Fruit fly (Drosophila melanogaster) whole organism, embryonic: Measurements from ENCODE around the gene CG10211.

ENCODE experiments used
- Aef1 ChIP-seq: fragments of 200-800 bp; sonication (Bioruptor generic); IDR thresholded peaks from 3 replicates; pipeline ENCODE4 v1.3.6; 2022; ENCODE audit warnings: missing biosample characterization, missing genetic modification characterization
- CG10366 ChIP-seq: fragments of 200-800 bp; sonication (Bioruptor generic); IDR thresholded peaks from 2 replicates; pipeline ENCODE4 v1.3.6; 2022; ENCODE audit warnings: missing biosample characterization, missing genetic modification characterization
- CG10979 ChIP-seq: fragments of 200-800 bp; sonication (Bioruptor generic); optimal IDR thresholded peaks from 2 replicates; lab custom pipeline; 2018; ENCODE audit warnings: missing biosample characterization, mild to moderate bottlenecking, missing genetic modification characterization, moderate library complexity
- CG12236 ChIP-seq: fragments of 200-800 bp; sonication (Bioruptor generic); optimal IDR thresholded peaks from 2 replicates; lab custom pipeline; 2016; ENCODE audit warnings: missing biosample characterization, missing genetic modification characterization
- CG13123 ChIP-seq: fragments of 200-800 bp; sonication (Bioruptor generic); optimal IDR thresholded peaks from 2 replicates; lab custom pipeline; 2016; ENCODE audit warnings: missing biosample characterization, missing genetic modification characterization
- CG14441 ChIP-seq: fragments of 200-800 bp; sonication (Bioruptor generic); IDR thresholded peaks from 2 replicates; pipeline ENCODE4 v1.3.6; 2022; ENCODE audit warnings: missing biosample characterization, missing genetic modification characterization
- CG14860 ChIP-seq: fragments of 200-800 bp; sonication (Bioruptor generic); IDR thresholded peaks from 3 replicates; pipeline ENCODE4 v1.3.6; 2022; ENCODE audit warnings: missing biosample characterization, missing genetic modification characterization; ENCODE audit not compliant: partially characterized antibody
- CG17912 ChIP-seq: fragments of 200-800 bp; sonication (Bioruptor generic); optimal IDR thresholded peaks from 2 replicates; lab custom pipeline; 2018; ENCODE audit warnings: missing biosample characterization, mild to moderate bottlenecking, missing genetic modification characterization
- CG1792 ChIP-seq: fragments of 200-800 bp; sonication (Bioruptor generic); optimal IDR thresholded peaks from 2 replicates; lab custom pipeline; 2016; ENCODE audit warnings: missing biosample characterization, missing genetic modification characterization
- CG2129 ChIP-seq: fragments of 200-800 bp; sonication (Bioruptor generic); IDR thresholded peaks from 2 replicates; pipeline ENCODE4 v1.3.6; 2022; ENCODE audit warnings: missing biosample characterization, missing genetic modification characterization; ENCODE audit not compliant: partially characterized antibody
- CG2199 ChIP-seq: fragments of 200-800 bp; sonication (Bioruptor generic); IDR thresholded peaks from 3 replicates; pipeline ENCODE4 v1.3.6; 2022; ENCODE audit warnings: missing biosample characterization, missing genetic modification characterization
- CG31365 ChIP-seq: fragments of 200-800 bp; sonication (Bioruptor generic); optimal IDR thresholded peaks from 2 replicates; lab custom pipeline; 2018; ENCODE audit warnings: missing biosample characterization, mild to moderate bottlenecking, missing genetic modification characterization
- CG31441 ChIP-seq: fragments of 200-800 bp; sonication (Bioruptor generic); IDR thresholded peaks from 2 replicates; pipeline ENCODE4 v1.3.6; 2022; ENCODE audit warnings: missing biosample characterization, missing genetic modification characterization
- CG32767 ChIP-seq: fragments of 200-800 bp; sonication (Bioruptor generic); IDR thresholded peaks from 2 replicates; pipeline ENCODE4 v1.3.6; 2022; ENCODE audit warnings: missing biosample characterization, missing genetic modification characterization
- CG32772 ChIP-seq: fragments of 200-800 bp; sonication (Bioruptor generic); IDR thresholded peaks from 2 replicates; pipeline ENCODE4 v1.3.6; 2022; ENCODE audit warnings: missing biosample characterization, missing genetic modification characterization
- CG3407 ChIP-seq: fragments of 200-800 bp; sonication (Bioruptor generic); optimal IDR thresholded peaks from 2 replicates; lab custom pipeline; 2018; ENCODE audit warnings: missing biosample characterization, mild to moderate bottlenecking, missing genetic modification characterization
- CG4617 ChIP-seq: fragments of 200-800 bp; sonication (Bioruptor generic); optimal IDR thresholded peaks from 3 replicates; lab custom pipeline; 2016; ENCODE audit warnings: missing biosample characterization, missing genetic modification characterization, borderline replicate concordance
- CG4820 ChIP-seq: fragments of 200-800 bp; sonication (Bioruptor generic); optimal IDR thresholded peaks from 3 replicates; lab custom pipeline; 2016; ENCODE audit warnings: missing biosample characterization, missing genetic modification characterization
- CG8290 ChIP-seq, 3 experiments: fragments of 200-800 bp; sonication (Bioruptor generic); optimal IDR thresholded peaks; 2 replicates each; lab custom pipeline; 2016 to 2019; ENCODE audit warnings: missing biosample characterization in 3 of 3, missing genetic modification characterization in 3 of 3, mild to moderate bottlenecking in 2 of 3, moderate library complexity in 1 of 3
- CG9215 ChIP-seq: fragments of 200-800 bp; sonication (Bioruptor generic); IDR thresholded peaks from 2 replicates; pipeline ENCODE4 v1.3.6; 2022; ENCODE audit warnings: missing biosample characterization, missing genetic modification characterization
- Dll ChIP-seq: fragments of 200-800 bp; sonication (Bioruptor generic); IDR thresholded peaks from 4 replicates; pipeline ENCODE4 v1.3.6; 2022; ENCODE audit warnings: missing biosample characterization, missing genetic modification characterization; ENCODE audit not compliant: partially characterized antibody
- E2f1 ChIP-seq: fragments of 200-800 bp; sonication (Bioruptor generic); IDR thresholded peaks from 2 replicates; pipeline ENCODE4 v1.3.6; 2022; ENCODE audit warnings: missing biosample characterization, missing genetic modification characterization
- Elba2 ChIP-seq: fragments of 200-800 bp; sonication (Bioruptor generic); optimal IDR thresholded peaks from 3 replicates; lab custom pipeline; 2016; ENCODE audit warnings: missing biosample characterization, missing genetic modification characterization
- HLHmδ ChIP-seq: fragments of 200-800 bp; sonication (Bioruptor generic); optimal IDR thresholded peaks from 2 replicates; lab custom pipeline; 2018; ENCODE audit warnings: missing biosample characterization, mild to moderate bottlenecking, missing genetic modification characterization, moderate library complexity
- Hr39 ChIP-seq: fragments of >200 bp; optimal IDR thresholded peaks from 2 replicates; lab custom pipeline; 2017
- MESR4 ChIP-seq: fragments of 200-800 bp; sonication (Bioruptor generic); optimal IDR thresholded peaks from 2 replicates; lab custom pipeline; 2018; ENCODE audit warnings: missing biosample characterization, mild to moderate bottlenecking, missing genetic modification characterization, moderate library complexity
- Meics ChIP-seq: fragments of 200-800 bp; sonication (Bioruptor generic); optimal IDR thresholded peaks from 2 replicates; lab custom pipeline; 2017; ENCODE audit warnings: missing biosample characterization, mild to moderate bottlenecking, missing genetic modification characterization
- Mrtf ChIP-seq: fragments of 200-800 bp; sonication (Bioruptor generic); IDR thresholded peaks from 3 replicates; pipeline ENCODE4 v1.3.6; 2022; ENCODE audit warnings: missing biosample characterization, missing genetic modification characterization
- NFAT ChIP-seq: fragments of 200-800 bp; sonication (Bioruptor generic); IDR thresholded peaks from 2 replicates; pipeline ENCODE4 v1.3.6; 2022; ENCODE audit warnings: missing biosample characterization, missing genetic modification characterization
- Ptx1 ChIP-seq: fragments of 200-800 bp; sonication (Bioruptor generic); IDR thresholded peaks from 2 replicates; pipeline ENCODE4 v1.3.6; 2022; ENCODE audit warnings: missing biosample characterization, missing genetic modification characterization
- Trl ChIP-seq, 3 experiments: fragments of >200 bp in 2 of 3; fragments of 200-800 bp in 1 of 3; sonication (Bioruptor generic) in 1 of 3; optimal IDR thresholded peaks; 2 replicates in 1 of 3; 3 replicates in 2 of 3; lab custom pipeline; 2016 to 2017; ENCODE audit warnings: missing biosample characterization in 1 of 3, missing genetic modification characterization in 1 of 3
- cas ChIP-seq: fragments of 200-800 bp; sonication (Bioruptor generic); IDR thresholded peaks from 2 replicates; pipeline ENCODE4 v1.3.6; 2022; ENCODE audit warnings: missing biosample characterization, missing genetic modification characterization
- cato ChIP-seq: fragments of 200-800 bp; sonication (Bioruptor generic); optimal IDR thresholded peaks from 2 replicates; lab custom pipeline; 2016; ENCODE audit warnings: missing biosample characterization, missing genetic modification characterization, borderline replicate concordance
- caup ChIP-seq: fragments of 200-800 bp; sonication (Bioruptor generic); optimal IDR thresholded peaks from 3 replicates; lab custom pipeline; 2017; ENCODE audit warnings: missing biosample characterization, mild to moderate bottlenecking, missing genetic modification characterization, moderate library complexity; ENCODE audit not compliant: severe bottlenecking
- danr ChIP-seq: fragments of 200-800 bp; sonication (Bioruptor generic); IDR thresholded peaks from 2 replicates; pipeline ENCODE4 v1.3.6; 2022; ENCODE audit warnings: missing biosample characterization, missing genetic modification characterization
- dati ChIP-seq: fragments of 200-800 bp; sonication (Bioruptor generic); IDR thresholded peaks from 2 replicates; pipeline ENCODE4 v1.3.6; 2022; ENCODE audit warnings: missing biosample characterization, missing genetic modification characterization
- dm ChIP-seq: fragments of 200-800 bp; sonication (Bioruptor generic); optimal IDR thresholded peaks from 3 replicates; lab custom pipeline; 2016; ENCODE audit warnings: missing biosample characterization, missing genetic modification characterization
- dysf ChIP-seq: fragments of 200-800 bp; sonication (Bioruptor generic); IDR thresholded peaks from 3 replicates; pipeline ENCODE4 v1.3.6; 2022; ENCODE audit warnings: missing biosample characterization, missing genetic modification characterization
- eyg ChIP-seq: fragments of 200-800 bp; sonication (Bioruptor generic); optimal IDR thresholded peaks from 3 replicates; lab custom pipeline; 2016; ENCODE audit warnings: missing biosample characterization, missing genetic modification characterization
- fru ChIP-seq: fragments of >200 bp; optimal IDR thresholded peaks from 2 replicates; lab custom pipeline; 2017
- hbn ChIP-seq: fragments of 200-800 bp; sonication (Bioruptor generic); IDR thresholded peaks from 2 replicates; pipeline ENCODE4 v1.3.6; 2022; ENCODE audit warnings: missing biosample characterization, missing genetic modification characterization; ENCODE audit not compliant: partially characterized antibody
- rib ChIP-seq: fragments of 200-800 bp; sonication (Bioruptor generic); IDR thresholded peaks from 2 replicates; pipeline ENCODE4 v1.3.6; 2022; ENCODE audit warnings: missing biosample characterization, missing genetic modification characterization
- schlank ChIP-seq: fragments of 200-800 bp; sonication (Bioruptor generic); optimal IDR thresholded peaks from 2 replicates; lab custom pipeline; 2018; ENCODE audit warnings: missing biosample characterization, mild to moderate bottlenecking, missing genetic modification characterization
- sens ChIP-seq: fragments of 200-800 bp; sonication (Bioruptor generic); peaks from one replicate; lab custom pipeline; 2016; ENCODE audit warnings: missing biosample characterization, missing genetic modification characterization
- sob ChIP-seq: fragments of 200-800 bp; sonication (Bioruptor generic); IDR thresholded peaks from 2 replicates; pipeline ENCODE4 v1.3.6; 2022; ENCODE audit warnings: missing biosample characterization, missing genetic modification characterization
- sr ChIP-seq: fragments of 200-800 bp; sonication (Bioruptor generic); IDR thresholded peaks from 3 replicates; pipeline ENCODE4 v1.3.6; 2022; ENCODE audit warnings: missing biosample characterization, missing genetic modification characterization
- ssp ChIP-seq: fragments of 200-800 bp; sonication (Bioruptor generic); IDR thresholded peaks from 2 replicates; pipeline ENCODE4 v1.3.6; 2022; ENCODE audit warnings: missing biosample characterization, missing genetic modification characterization
- stc ChIP-seq: fragments of 200-800 bp; sonication (Bioruptor generic); IDR thresholded peaks from 2 replicates; pipeline ENCODE4 v1.3.6; 2022; ENCODE audit warnings: missing biosample characterization, missing genetic modification characterization
- sug ChIP-seq: fragments of 200-800 bp; optimal IDR thresholded peaks from 2 replicates; lab custom pipeline; 2019; ENCODE audit warnings: missing biosample characterization, mild to moderate bottlenecking, missing genetic modification characterization, moderate library complexity
- toy ChIP-seq: fragments of 200-800 bp; sonication (Bioruptor generic); IDR thresholded peaks from 2 replicates; pipeline ENCODE4 v1.3.6; 2022; ENCODE audit warnings: missing biosample characterization, missing genetic modification characterization
- z ChIP-seq: fragments of 200-800 bp; sonication (Bioruptor generic); IDR thresholded peaks from 3 replicates; pipeline ENCODE4 v1.3.6; 2022; ENCODE audit warnings: missing biosample characterization, missing genetic modification characterization

The CG10211 gene

DNA sequence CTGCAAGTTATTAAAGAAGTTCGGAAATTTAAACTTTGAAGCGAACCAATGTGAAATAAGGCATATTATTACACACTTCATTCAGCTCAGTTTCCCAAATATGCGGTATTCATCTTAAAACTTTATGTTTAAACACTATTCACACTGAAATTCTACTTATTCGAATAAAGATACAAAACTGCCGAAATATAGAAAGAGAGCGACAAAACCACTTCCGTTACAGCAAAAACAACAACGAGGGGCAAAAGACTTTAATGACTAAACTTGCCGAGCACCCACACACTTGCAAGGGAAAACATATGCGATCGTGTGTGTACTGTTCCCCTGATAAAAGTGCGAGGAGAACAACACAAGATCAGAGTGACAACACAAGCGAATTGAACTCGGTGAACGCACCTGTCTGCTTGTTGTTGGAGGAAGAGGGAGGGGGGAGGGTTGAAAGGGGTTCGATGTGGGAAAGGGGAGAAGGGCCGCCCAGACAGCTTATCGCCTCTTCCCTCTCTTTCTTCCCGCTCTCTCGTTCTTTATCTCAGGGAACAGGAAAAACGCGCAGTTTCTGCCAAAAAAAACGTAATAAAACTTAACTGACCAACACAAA lies 44.3 kb downstream of the CG10211 start (continued):
- peak; percentile 5 for TF ChIP-seq caup
- peak; percentile 12 to 24 for TF ChIP-seq Trl (optimal IDR thresholded peaks at IDR 0.05; lab: Kevin White, UChicago)
- no peak for TF ChIP-seq Trl (GFP tag; optimal IDR thresholded peaks at IDR 0.05; lab: Kevin White, UChicago)
- no peak for TF ChIP-seq sob (GFP tag; lab: Robert Waterston, UW)
- no peak for TF ChIP-seq Mrtf (GFP tag; lab: Robert Waterston, UW)
- TF ChIP-seq Aef1 (GFP tag; lab: Robert Waterston, UW): peak; percentile 59
- peak; percentile 45; the same call in 1 of the 2 replicates for TF ChIP-seq NFAT
- TF ChIP-seq stc (GFP tag; lab: Robert Waterston, UW): 0 out of 2 replicates have a peak, but pooled peaks have one; percentile 6
- TF ChIP-seq CG4617 (GFP tag; lab: Kevin White, UChicago): no peak
- no peak for TF ChIP-seq CG3407
- no peak for TF ChIP-seq CG1792 (GFP tag; lab: Kevin White, UChicago)
- TF ChIP-seq eyg: no peak
- no peak for TF ChIP-seq CG12236 (GFP tag; lab: Kevin White, UChicago)
- TF ChIP-seq dati (GFP tag; lab: Robert Waterston, UW): no peak
- no peak for TF ChIP-seq Meics
- TF ChIP-seq Ptx1 (GFP tag; lab: Robert Waterston, UW): peak; percentile 42; the same call in 1 of the 2 replicates
- TF ChIP-seq CG31365 (tag; lab: Kevin White, UChicago): no peak
- no peak for TF ChIP-seq Elba2 (GFP tag; lab: Kevin White, UChicago)
- TF ChIP-seq sens (GFP tag; lab: Kevin White, UChicago): peak; percentile 51
- TF ChIP-seq CG9215: no peak
- no peak for TF ChIP-seq CG13123 (GFP tag; lab: Kevin White, UChicago)
- no peak for TF ChIP-seq dm (GFP tag; lab: Kevin White, UChicago)
- no peak for TF ChIP-seq MESR4 (GFP tag; lab: Kevin White, UChicago)
- TF ChIP-seq fru (lab: Kevin White, UChicago): no peak
- peak; percentile 58 for TF ChIP-seq HLHmδ (GFP tag; lab: Kevin White, UChicago)
- no peak for TF ChIP-seq cas (GFP tag; lab: Robert Waterston, UW)
- TF ChIP-seq Dll (GFP tag; lab: Robert Waterston, UW): no peak
- no peak for TF ChIP-seq dysf (GFP tag; lab: Robert Waterston, UW)
- TF ChIP-seq CG2199: peak; percentile 52; the same call in 1 of the 3 replicates
- peak; percentile 40 for TF ChIP-seq sug (tag; lab: Kevin White, UChicago)
- TF ChIP-seq toy (GFP tag; lab: Robert Waterston, UW): no peak
- TF ChIP-seq sr (GFP tag; lab: Robert Waterston, UW): peak; percentile 20; the same call in 1 of the 3 replicates
- peak; percentile 55; the same call in 1 of the 2 replicates for TF ChIP-seq rib
- TF ChIP-seq cato (GFP tag; lab: Kevin White, UChicago): no peak
- TF ChIP-seq danr (GFP tag; lab: Robert Waterston, UW): no peak
- TF ChIP-seq CG17912: no peak
- no peak for TF ChIP-seq Hr39 (lab: Kevin White, UChicago)
- TF ChIP-seq E2f1 (GFP tag; lab: Robert Waterston, UW): no peak
- TF ChIP-seq z (GFP tag; lab: Robert Waterston, UW): peak; percentile 82
- no peak for TF ChIP-seq CG10366 (GFP tag; lab: Robert Waterston, UW)
- TF ChIP-seq hbn (GFP tag; lab: Robert Waterston, UW): no peak
- no peak for TF ChIP-seq CG8290 (GFP tag; optimal IDR thresholded peaks at IDR 0.05; lab: Kevin White, UChicago)
- TF ChIP-seq CG8290 (tag; optimal IDR thresholded peaks at IDR 0.05; lab: Kevin White, UChicago): peak in 1 of 2 experiments; percentile 31
- TF ChIP-seq CG14441: no peak; the same call in 1 of the 2 replicates
- no peak for TF ChIP-seq CG31441 (GFP tag; lab: Robert Waterston, UW)
- no peak for TF ChIP-seq CG2129 (GFP tag; lab: Robert Waterston, UW)
- TF ChIP-seq ssp (GFP tag; lab: Robert Waterston, UW): no peak
- no peak for TF ChIP-seq CG14860 (GFP tag; lab: Robert Waterston, UW)
- no peak for TF ChIP-seq CG4820 (GFP tag; lab: Kevin White, UChicago)
- no peak for TF ChIP-seq CG32767 (GFP tag; lab: Robert Waterston, UW)
- no peak for TF ChIP-seq CG10979
- TF ChIP-seq CG32772 (GFP tag; lab: Robert Waterston, UW): no peak
- TF ChIP-seq schlank (tag; lab: Kevin White, UChicago): no peak
